Fruit fly (Drosophila melanogaster): ENCODE measurements around the gene ssp6.

The ssp6 gene

dm6 chr3L:6130944-6131343, 54.4 kb downstream of the ssp6 start, which contains the start of gene Lcp65Ag3:
TSS of gene Lcp65Ag3 (minus strand) at chr3L:6130989.
- TF ChIP-seq CG13894 (tag; optimal IDR thresholded peaks at IDR 0.05) (peak; percentile 56), abd-A (tag; optimal IDR thresholded peaks at IDR 0.05) (peak; percentile 70), Rfx (GFP tag; IDR thresholded peaks at IDR 0.05) (0 out of 2 replicates have a peak, but pooled peaks have one; percentile 11), NfI (GFP tag; optimal IDR thresholded peaks at IDR 0.05) (no peak), her (GFP tag; optimal IDR thresholded peaks at IDR 0.05) (no peak), vvl (GFP tag; IDR thresholded peaks at IDR 0.05) (peak; percentile 47)

- TF ChIP-seq dati (GFP tag; IDR thresholded peaks at IDR 0.05) (no peak), ATbp (GFP tag; optimal IDR thresholded peaks at IDR 0.05) (no peak), CG3726 (GFP tag; IDR thresholded peaks at IDR 0.05) (no peak), nerfin-2 (GFP tag; IDR thresholded peaks at IDR 0.05; ENCODE audit: partially characterized antibody) (no peak), CG11398 (GFP tag; optimal IDR thresholded peaks at IDR 0.05) (no peak)
These were observed 55.5 kb downstream of the ssp6 start, which contains the start of gene Cpr65Au for dm6 chr3L:6132009-6132408. TSS of gene Cpr65Au (minus strand) at chr3L:6132109.

Measured in whole organism, embryonic.